Worm (Caenorhabditis elegans) whole organism, early embryonic: ENCODE results near the gene pde-2.

Source experiments
- ama-1 ChIP-seq: fragments of 150-350 bp; optimal IDR thresholded peaks from 2 replicates; lab custom pipeline; 2014
- flt-1 ChIP-seq: fragments of 200-800 bp; sonication (Bioruptor generic); IDR thresholded peaks from 2 replicates; pipeline ENCODE4 v1.3.6; 2022; ENCODE audit warnings: missing genetic modification characterization, missing compliant biosample characterization
- hnd-1 ChIP-seq: sonication (generic microtip); optimal IDR thresholded peaks from 2 replicates; lab custom pipeline; 2016; ENCODE audit warnings: missing genetic modification characterization, missing compliant biosample characterization
- tbx-11 ChIP-seq: fragments of 200-800 bp; sonication (Bioruptor generic); IDR thresholded peaks from 2 replicates; pipeline ENCODE4 v1.3.6; 2022; ENCODE audit warnings: missing genetic modification characterization, missing compliant biosample characterization

ce11 chrIII:8964684-8965283, 16.9 kb downstream of the pde-2 start:
- TF ChIP-seq tbx-11 (GFP tag; lab: Robert Waterston, UW) (no peak), flt-1 (GFP tag; lab: Robert Waterston, UW) (no peak), ama-1 (no peak), hnd-1 (tag; lab: Kevin White, UChicago) (no peak)
